Worm (Caenorhabditis elegans): ENCODE results near the gene R07D5.2.

DNA sequence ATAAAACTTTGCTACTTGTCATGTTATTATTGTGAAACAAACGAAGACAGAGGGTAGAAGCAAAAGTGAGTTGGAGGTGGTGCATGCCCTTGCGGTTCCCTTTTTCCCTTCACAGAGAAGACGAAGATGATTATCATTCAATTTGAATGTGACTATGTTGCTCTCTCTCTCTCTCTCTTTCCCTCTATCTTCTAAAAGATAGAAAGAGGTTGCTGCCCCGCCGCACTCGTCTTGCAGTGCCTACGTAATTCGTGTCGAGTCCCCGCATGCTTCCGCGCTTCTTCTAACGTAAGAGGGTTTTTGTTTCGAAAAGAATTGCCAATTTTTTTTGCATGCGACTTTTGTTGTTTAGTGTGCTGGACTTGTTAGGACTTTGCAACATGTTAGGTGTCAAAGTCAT is 11.8 kb upstream of the R07D5.2 start:
- no peak for TF ChIP-seq dao-5 (tag; optimal IDR thresholded peaks at IDR 0.05)
- no peak for TF ChIP-seq him-1 (tag; optimal IDR thresholded peaks at IDR 0.05)
- no peak for TF ChIP-seq W03F9.2 (tag; optimal IDR thresholded peaks at IDR 0.05)

Measured in whole organism, L4/young adult.